Worm (Caenorhabditis elegans) whole organism, early embryonic: ENCODE results near the gene Y73B6BL.14.

Source experiments
- B0310.2 ChIP-seq: sonication (generic microtip); optimal IDR thresholded peaks from 2 replicates; lab custom pipeline; 2016; ENCODE audit warnings: mild to moderate bottlenecking, missing genetic modification characterization, missing compliant biosample characterization
- F13C5.2 ChIP-seq: sonication (generic microtip); optimal IDR thresholded peaks from 2 replicates; lab custom pipeline; 2017; ENCODE audit warnings: mild to moderate bottlenecking, missing genetic modification characterization, inconsistent platforms, missing compliant biosample characterization
- ama-1 ChIP-seq: fragments of 150-350 bp; optimal IDR thresholded peaks from 2 replicates; lab custom pipeline; 2014
- ets-7 ChIP-seq: sonication (generic microtip); optimal IDR thresholded peaks from 2 replicates; lab custom pipeline; 2016; ENCODE audit warnings: missing genotype, missing genetic modification characterization, missing compliant biosample characterization
- flt-1 ChIP-seq: fragments of 200-800 bp; sonication (Bioruptor generic); IDR thresholded peaks from 2 replicates; pipeline ENCODE4 v1.3.6; 2022; ENCODE audit warnings: missing genetic modification characterization, missing compliant biosample characterization
- hnd-1 ChIP-seq: sonication (generic microtip); optimal IDR thresholded peaks from 2 replicates; lab custom pipeline; 2016; ENCODE audit warnings: missing genetic modification characterization, missing compliant biosample characterization
- scrt-1 ChIP-seq: fragments of 200-800 bp; sonication (Bioruptor generic); IDR thresholded peaks from 2 replicates; pipeline ENCODE4 v1.3.6; 2022; ENCODE audit warnings: missing genetic modification characterization, missing compliant biosample characterization
- sea-1 ChIP-seq: fragments of 200-800 bp; sonication (Bioruptor generic); conservative IDR thresholded peaks from 2 replicates; pipeline ENCODE4 v1.3.6; 2022; ENCODE audit warnings: missing genetic modification characterization, missing compliant biosample characterization
- tbx-11 ChIP-seq: fragments of 200-800 bp; sonication (Bioruptor generic); IDR thresholded peaks from 2 replicates; pipeline ENCODE4 v1.3.6; 2022; ENCODE audit warnings: missing genetic modification characterization, missing compliant biosample characterization
- tbx-37 ChIP-seq: fragments of 200-800 bp; sonication (Bioruptor generic); conservative IDR thresholded peaks from 2 replicates; pipeline ENCODE4 v1.3.6; 2022; ENCODE audit warnings: missing genetic modification reagents, missing genetic modification characterization, missing compliant biosample characterization

- TF ChIP-seq hnd-1 (tag; lab: Kevin White, UChicago) (no peak), ama-1 (peak; percentile 93), ets-7 (no peak), B0310.2 (no peak), scrt-1 (GFP tag; lab: Robert Waterston, UW) (no peak), F13C5.2 (tag; lab: Kevin White, UChicago) (no peak), tbx-37 (GFP tag; lab: Robert Waterston, UW) (no peak), sea-1 (GFP tag; lab: Robert Waterston, UW) (0 out of 2 replicates have a peak, but pooled peaks have one; percentile 37), flt-1 (GFP tag; lab: Robert Waterston, UW) (peak; percentile 53; the same call in 1 of the 2 replicates), tbx-11 (GFP tag; lab: Robert Waterston, UW) (0 out of 2 replicates have a peak, but pooled peaks have one; percentile 13)
Measured at ce11 chrIV:6294081-6294480, 48.7 kb downstream of the Y73B6BL.14 start, which contains the start of gene hil-2.
